Fruit fly (Drosophila melanogaster): ENCODE data around the gene CG6276.
A peak's percentile ranks its signal among the peaks of the same experiment; 100 is the strongest.

CG6276 gene

dm6 chr3R:15342926-15343685 is 23.2 kb upstream of the CG6276 start, which contains the start of gene Nagk (continued):
- peak; percentile 40 for TF ChIP-seq CrebB (tag; optimal IDR thresholded peaks at IDR 0.05)
- TF ChIP-seq CG13123 (GFP tag; optimal IDR thresholded peaks at IDR 0.05): no peak
- no peak for TF ChIP-seq CG2889 (GFP tag; IDR thresholded peaks at IDR 0.05)
- no peak for TF ChIP-seq dimm (GFP tag; IDR thresholded peaks at IDR 0.05)
- TF ChIP-seq CG11560 (tag; IDR thresholded peaks at IDR 0.05): no peak
- peak; percentile 11 for TF ChIP-seq CG6654 (GFP tag; optimal IDR thresholded peaks at IDR 0.05)
- TF ChIP-seq HmgD (GFP tag; optimal IDR thresholded peaks at IDR 0.05): no peak
- peak; percentile 47 for TF ChIP-seq exex (tag; optimal IDR thresholded peaks at IDR 0.05)
- peak; percentile 34 for TF ChIP-seq dmrt11E (tag; optimal IDR thresholded peaks at IDR 0.05)
- peak; percentile 78 for TF ChIP-seq CG18619 (GFP tag; optimal IDR thresholded peaks at IDR 0.05)
- no peak for TF ChIP-seq Hey (tag; optimal IDR thresholded peaks at IDR 0.05)
- TF ChIP-seq dati (GFP tag; IDR thresholded peaks at IDR 0.05): 0 out of 2 replicates have a peak, but pooled peaks have one; percentile 5
- peak; percentile 40 for TF ChIP-seq mam (GFP tag; optimal IDR thresholded peaks at IDR 0.05)
- peak in 1 of 2 experiments; percentile 2 for TF ChIP-seq tll (GFP tag; optimal IDR thresholded peaks at IDR 0.05)
- TF ChIP-seq tx (GFP tag; optimal IDR thresholded peaks at IDR 0.05): peak; percentile 34
- TF ChIP-seq CG13424 (tag; optimal IDR thresholded peaks at IDR 0.05): peak; percentile 52
- no peak for TF ChIP-seq pnt (GFP tag; optimal IDR thresholded peaks at IDR 0.05)
- peak; percentile 1 for TF ChIP-seq CG8281 (tag; optimal IDR thresholded peaks at IDR 0.05)
- peak; percentile 19; the same call in 1 of the 2 replicates for TF ChIP-seq chm (GFP tag; IDR thresholded peaks at IDR 0.05)
- TF ChIP-seq gem (tag; optimal IDR thresholded peaks at IDR 0.05): peak; percentile 73
- TF ChIP-seq CG7839 (tag; optimal IDR thresholded peaks at IDR 0.05): peak; percentile 69
- 0 out of 2 replicates have a peak, but pooled peaks have one; percentile 35 for TF ChIP-seq E2f1 (GFP tag; IDR thresholded peaks at IDR 0.05)
- TF ChIP-seq Neu2 (GFP tag; optimal IDR thresholded peaks at IDR 0.05; ENCODE audit: borderline replicate concordance): no peak
- TF ChIP-seq CG2116 (GFP tag; optimal IDR thresholded peaks at IDR 0.05): peak; percentile 64
- TF ChIP-seq Stat92E (GFP tag; optimal IDR thresholded peaks at IDR 0.05): no peak
- TF ChIP-seq B-H1 (GFP tag; IDR thresholded peaks at IDR 0.05): 0 out of 3 replicates have a peak, but pooled peaks have one; percentile 19
- no peak for TF ChIP-seq CG12219 (GFP tag; optimal IDR thresholded peaks at IDR 0.05)
- TF ChIP-seq chn (GFP tag; optimal IDR thresholded peaks at IDR 0.05): peak; percentile 43
- TF ChIP-seq sob (GFP tag; IDR thresholded peaks at IDR 0.05): 0 out of 2 replicates have a peak, but pooled peaks have one; percentile 27
- peak; percentile 41 for TF ChIP-seq cato (GFP tag; optimal IDR thresholded peaks at IDR 0.05; ENCODE audit: borderline replicate concordance)
- TF ChIP-seq PHDP (tag; optimal IDR thresholded peaks at IDR 0.05): peak; percentile 48
- peak; percentile 28 for TF ChIP-seq nerfin-1 (tag; optimal IDR thresholded peaks at IDR 0.05)
- TF ChIP-seq CG5245 (GFP tag; optimal IDR thresholded peaks at IDR 0.05): peak; percentile 16
- TF ChIP-seq cas (GFP tag; IDR thresholded peaks at IDR 0.05): no peak
- peak; percentile 46 for TF ChIP-seq ssp (GFP tag; IDR thresholded peaks at IDR 0.05)
- TF ChIP-seq CG11504 (tag; optimal IDR thresholded peaks at IDR 0.05): peak; percentile 76
- peak; percentile 64 for TF ChIP-seq Sox102F (GFP tag; optimal IDR thresholded peaks at IDR 0.05)
- peak; percentile 59 for TF ChIP-seq CG4328 (GFP tag; optimal IDR thresholded peaks at IDR 0.05)
- no peak for TF ChIP-seq onecut (GFP tag; IDR thresholded peaks at IDR 0.05)
- TF ChIP-seq CG10654 (GFP tag; optimal IDR thresholded peaks at IDR 0.05): peak; percentile 38
- no peak for TF ChIP-seq hth (optimal IDR thresholded peaks at IDR 0.05)
- peak; percentile 64 for TF ChIP-seq sug (tag; optimal IDR thresholded peaks at IDR 0.05)
- no peak for TF ChIP-seq sna (GFP tag; IDR thresholded peaks at IDR 0.05; ENCODE audit: partially characterized antibody)
- no peak for TF ChIP-seq en (GFP tag; optimal IDR thresholded peaks at IDR 0.05)
- TF ChIP-seq stwl (tag; optimal IDR thresholded peaks at IDR 0.05): no peak
- peak in 1 of 2 experiments; percentile 79 for TF ChIP-seq Eip74EF (GFP tag; optimal IDR thresholded peaks at IDR 0.05)
- TF ChIP-seq maf-S (GFP tag; optimal IDR thresholded peaks at IDR 0.05): peak; percentile 30
- TF ChIP-seq CG15073 (GFP tag; optimal IDR thresholded peaks at IDR 0.05): no peak

Data from whole organism, embryonic.